Worm (Caenorhabditis elegans): ENCODE data around the gene gst-17.

The gst-17 gene

ce11 chrII:13609655-13610054, 20.9 kb downstream of the gst-17 start, which contains the start of gene gst-20:
Gene gst-20 (minus strand): TSS chrII:13609824.
- no peak for TF ChIP-seq tab-1 (GFP tag; IDR thresholded peaks at IDR 0.05)

ce11 chrII:13600904-13601303, 29.7 kb downstream of the gst-17 start, which contains the start of gene csp-1:
Gene csp-1 (plus strand): TSS chrII:13601204.
- TF ChIP-seq flt-1 (GFP tag; IDR thresholded peaks at IDR 0.05) (no peak), tab-1 (GFP tag; IDR thresholded peaks at IDR 0.05) (no peak), med-1 (GFP tag; optimal IDR thresholded peaks at IDR 0.05; ENCODE audit: insufficient read depth) (no peak), T22C8.4 (GFP tag; IDR thresholded peaks at IDR 0.05) (no peak), ztf-23 (GFP tag; IDR thresholded peaks at IDR 0.05) (no peak)

ce11 chrII:13596505-13596977, 34.0 kb downstream of the gst-17 start, which contains the start of the genes fbxc-23 and csc-1:
Gene fbxc-23 (minus strand): TSS chrII:13596555.
Gene csc-1 (plus strand): TSS chrII:13596955.
- TF ChIP-seq ref-1 (GFP tag; conservative IDR thresholded peaks at IDR 0.05) (no peak), med-1 (GFP tag; optimal IDR thresholded peaks at IDR 0.05; ENCODE audit: insufficient read depth) (no peak), T22C8.4 (GFP tag; IDR thresholded peaks at IDR 0.05) (no peak), cog-1 (tag; optimal IDR thresholded peaks at IDR 0.05) (no peak), ztf-23 (GFP tag; IDR thresholded peaks at IDR 0.05) (no peak), tab-1 (GFP tag; IDR thresholded peaks at IDR 0.05) (no peak), klf-2 (GFP tag; conservative IDR thresholded peaks at IDR 0.05) (no peak), ztf-29 (GFP tag; IDR thresholded peaks at IDR 0.05) (no peak), flt-1 (GFP tag; IDR thresholded peaks at IDR 0.05) (no peak)

- TF ChIP-seq flt-1 (GFP tag; IDR thresholded peaks at IDR 0.05) (no peak), T22C8.4 (GFP tag; IDR thresholded peaks at IDR 0.05) (no peak), ztf-29 (GFP tag; IDR thresholded peaks at IDR 0.05) (no peak)
Measured at ce11 chrII:13595279-13595678, 35.3 kb downstream of the gst-17 start.

ce11 chrII:13593659-13594221, 36.9 kb downstream of the gst-17 start, which contains the start of gene clec-146:
Gene clec-146 (minus strand): TSS chrII:13593774.
- TF ChIP-seq ref-1 (GFP tag; conservative IDR thresholded peaks at IDR 0.05) = no peak

- TF ChIP-seq ztf-29 (GFP tag; IDR thresholded peaks at IDR 0.05) (no peak), ref-1 (GFP tag; conservative IDR thresholded peaks at IDR 0.05) (no peak), T22C8.4 (GFP tag; IDR thresholded peaks at IDR 0.05) (no peak), ztf-23 (GFP tag; IDR thresholded peaks at IDR 0.05) (no peak), klf-2 (GFP tag; conservative IDR thresholded peaks at IDR 0.05) (no peak), med-1 (GFP tag; optimal IDR thresholded peaks at IDR 0.05; ENCODE audit: insufficient read depth) (no peak), tab-1 (GFP tag; IDR thresholded peaks at IDR 0.05) (no peak), cog-1 (tag; optimal IDR thresholded peaks at IDR 0.05) (no peak), flt-1 (GFP tag; IDR thresholded peaks at IDR 0.05) (no peak)
Measured at ce11 chrII:13590461-13590860, 40.1 kb downstream of the gst-17 start, which contains the start of gene clec-145. Gene clec-145 (minus strand): TSS chrII:13590561.

ce11 chrII:13585655-13586170, 44.9 kb downstream of the gst-17 start, which contains the start of gene Y48E1B.8:
Gene Y48E1B.8 (plus strand): TSS chrII:13585705.
- TF ChIP-seq cog-1 (tag; optimal IDR thresholded peaks at IDR 0.05) (no peak), med-1 (GFP tag; optimal IDR thresholded peaks at IDR 0.05; ENCODE audit: insufficient read depth) (no peak)

Measured in whole organism, midembryonic.